Worm (Caenorhabditis elegans) whole organism, young adult: ENCODE data around the gene F20A1.2.

Source experiments
- F10E7.11 ChIP-seq: sonication (generic microtip); optimal IDR thresholded peaks from 2 replicates; lab custom pipeline; 2017; ENCODE audit warnings: mild to moderate bottlenecking, missing genetic modification characterization, moderate library complexity, missing compliant biosample characterization
- F23B12.7 ChIP-seq: sonication (generic microtip); optimal IDR thresholded peaks from 2 replicates; lab custom pipeline; 2017; ENCODE audit warnings: missing genetic modification characterization, mild to moderate bottlenecking, missing compliant biosample characterization, antibody characterized with exemption, moderate library complexity; ENCODE audit not compliant: insufficient read depth
- F33H1.4 ChIP-seq: fragments of 200-800 bp; sonication (Bioruptor generic); IDR thresholded peaks from 2 replicates; pipeline ENCODE4 v1.3.6; 2022; ENCODE audit warnings: missing genetic modification reagents, missing genetic modification characterization, missing compliant biosample characterization
- F52B5.7 ChIP-seq: sonication (generic microtip); optimal IDR thresholded peaks from 2 replicates; lab custom pipeline; 2016; ENCODE audit warnings: mild to moderate bottlenecking, missing genetic modification characterization, missing compliant biosample characterization
- T26A5.8 ChIP-seq: sonication (generic microtip); optimal IDR thresholded peaks from 2 replicates; lab custom pipeline; 2016; ENCODE audit warnings: missing genetic modification characterization, missing compliant biosample characterization
- Y53G8AR.9 ChIP-seq: fragments of 200-800 bp; sonication (Bioruptor generic); conservative IDR thresholded peaks from 2 replicates; pipeline ENCODE4 v1.3.6; 2022; ENCODE audit warnings: missing genetic modification reagents, missing genetic modification characterization, missing compliant biosample characterization
- Y67H2A.10 ChIP-seq: fragments of 200-800 bp; sonication (Bioruptor generic); conservative IDR thresholded peaks from 2 replicates; pipeline ENCODE4 v1.3.6; 2022; ENCODE audit warnings: missing genetic modification reagents, missing genetic modification characterization, missing compliant biosample characterization
- ZK185.1 ChIP-seq: sonication (generic microtip); optimal IDR thresholded peaks from 2 replicates; lab custom pipeline; 2016; ENCODE audit warnings: mild to moderate bottlenecking, missing genetic modification characterization, missing compliant biosample characterization; ENCODE audit not compliant: poor library complexity, severe bottlenecking
- ama-1 ChIP-seq, 3 experiments: fragments of 150-350 bp in 1 of 3; sonication (generic microtip) in 2 of 3; optimal IDR thresholded peaks; 2 replicates each; lab custom pipeline; 2014 to 2018; ENCODE audit warnings: missing biosample characterization in 2 of 3, missing genetic modification characterization in 2 of 3, missing genetic modification reagents in 2 of 3
- aptf-2 ChIP-seq: fragments of 200-800 bp; sonication (Bioruptor generic); conservative IDR thresholded peaks from 2 replicates; pipeline ENCODE4 v1.3.6; 2022; ENCODE audit warnings: missing genetic modification reagents, missing genetic modification characterization, missing compliant biosample characterization
- aptf-3 ChIP-seq: fragments of 200-800 bp; sonication (Bioruptor generic); IDR thresholded peaks from 2 replicates; pipeline ENCODE4 v1.3.6; 2022; ENCODE audit warnings: missing genetic modification characterization, missing compliant biosample characterization
- athp-1 ChIP-seq: sonication (generic microtip); optimal IDR thresholded peaks from 2 replicates; lab custom pipeline; 2017; ENCODE audit warnings: mild to moderate bottlenecking, missing genetic modification characterization, missing compliant biosample characterization
- attf-5 ChIP-seq: fragments of 200-800 bp; sonication (Bioruptor generic); optimal IDR thresholded peaks from 2 replicates; lab custom pipeline; 2018; ENCODE audit warnings: mild to moderate bottlenecking, missing genetic modification characterization, missing compliant biosample characterization
- bed-1 ChIP-seq: fragments of 200-800 bp; sonication (Bioruptor generic); IDR thresholded peaks from 2 replicates; pipeline ENCODE4 v1.3.6; 2022; ENCODE audit warnings: missing genetic modification reagents, missing genetic modification characterization, missing compliant biosample characterization
- cebp-1 ChIP-seq, 2 experiments: fragments of 200-800 bp in 1 of 2; sonication (Bioruptor generic) in 1 of 2; sonication (generic microtip) in 1 of 2; IDR thresholded peaks in 1 of 2; optimal IDR thresholded peaks in 1 of 2; 2 replicates each; pipeline versions ENCODE4 v1.3.6 to Lab custom; 2017 to 2022; ENCODE audit warnings: missing compliant biosample characterization in 2 of 2, missing genetic modification characterization in 2 of 2, mild to moderate bottlenecking in 1 of 2, missing genetic modification reagents in 1 of 2, moderate library complexity in 1 of 2
- egl-18 ChIP-seq: fragments of 200-800 bp; sonication (Bioruptor generic); IDR thresholded peaks from 2 replicates; pipeline ENCODE4 v1.3.6; 2022; ENCODE audit warnings: missing genetic modification reagents, missing genetic modification characterization, missing compliant biosample characterization
- egl-44 ChIP-seq: fragments of 200-800 bp; sonication (Bioruptor generic); IDR thresholded peaks from 2 replicates; pipeline ENCODE4 v1.3.6; 2022; ENCODE audit warnings: missing genetic modification reagents, missing genetic modification characterization, missing compliant biosample characterization
- him-1 ChIP-seq: sonication (generic microtip); optimal IDR thresholded peaks from 2 replicates; lab custom pipeline; 2016; ENCODE audit warnings: missing genotype, missing genetic modification reagents, missing genetic modification characterization, missing compliant biosample characterization
- hlh-12 ChIP-seq: sonication (generic microtip); optimal IDR thresholded peaks from 2 replicates; lab custom pipeline; 2016; ENCODE audit warnings: missing genetic modification characterization, missing compliant biosample characterization
- hmg-1.2 ChIP-seq: fragments of 200-800 bp; sonication (Bioruptor generic); IDR thresholded peaks from 2 replicates; pipeline ENCODE4 v1.3.6; 2022; ENCODE audit warnings: missing genetic modification reagents, missing genetic modification characterization, missing compliant biosample characterization
- let-526 ChIP-seq: fragments of 200-800 bp; sonication (Bioruptor generic); IDR thresholded peaks from 2 replicates; pipeline ENCODE4 v1.3.6; 2022; ENCODE audit warnings: missing genetic modification reagents, missing genetic modification characterization, missing compliant biosample characterization
- lin-40 ChIP-seq: sonication (generic microtip); optimal IDR thresholded peaks from 2 replicates; lab custom pipeline; 2016; ENCODE audit warnings: missing genetic modification characterization, mild to moderate bottlenecking, missing compliant biosample characterization, missing genotype, missing genetic modification reagents
- lin-54 ChIP-seq: fragments of 200-800 bp; sonication (Bioruptor generic); optimal IDR thresholded peaks from 2 replicates; lab custom pipeline; 2018; ENCODE audit warnings: mild to moderate bottlenecking, missing genetic modification characterization, missing compliant biosample characterization
- mes-4 ChIP-seq: sonication (generic microtip); optimal IDR thresholded peaks from 2 replicates; lab custom pipeline; 2016; ENCODE audit warnings: missing genotype, missing genetic modification characterization, missing compliant biosample characterization
- nfya-1 ChIP-seq: sonication (generic microtip); optimal IDR thresholded peaks from 2 replicates; lab custom pipeline; 2017; ENCODE audit warnings: antibody characterized with exemption, missing compliant biosample characterization, missing genetic modification characterization, borderline replicate concordance; ENCODE audit not compliant: insufficient read depth
- nfya-2 ChIP-seq: fragments of 200-800 bp; sonication (Bioruptor generic); IDR thresholded peaks from 2 replicates; pipeline ENCODE4 v1.3.6; 2022; ENCODE audit warnings: missing genetic modification reagents, missing genetic modification characterization, missing compliant biosample characterization
- nhr-179 ChIP-seq: sonication (generic microtip); optimal IDR thresholded peaks from 2 replicates; lab custom pipeline; 2016; ENCODE audit warnings: mild to moderate bottlenecking, missing genetic modification characterization, missing compliant biosample characterization
- nhr-80 ChIP-seq: sonication (generic microtip); optimal IDR thresholded peaks from 2 replicates; lab custom pipeline; 2016; ENCODE audit warnings: missing genetic modification characterization, missing compliant biosample characterization
- nhr-90 ChIP-seq: sonication (generic microtip); optimal IDR thresholded peaks from 2 replicates; lab custom pipeline; 2016; ENCODE audit warnings: missing genotype, mild to moderate bottlenecking, missing genetic modification characterization, missing compliant biosample characterization
- pha-4 ChIP-seq: fragments of 150-350 bp; sonication (generic microtip); optimal IDR thresholded peaks from 2 replicates; lab custom pipeline; 2014; ENCODE audit warnings: missing biosample characterization, missing genetic modification reagents, missing genetic modification characterization
- sea-2 ChIP-seq: fragments of 200-800 bp; sonication (Bioruptor generic); IDR thresholded peaks from 2 replicates; pipeline ENCODE4 v1.3.6; 2022; ENCODE audit warnings: missing genetic modification characterization, missing compliant biosample characterization
- snpc-4 ChIP-seq, 5 experiments: fragments of 150-350 bp in 1 of 5; sonication (generic microtip) in 4 of 5; optimal IDR thresholded peaks; 2 replicates each; lab custom pipeline; 2014 to 2018; ENCODE audit warnings: missing genetic modification characterization in 5 of 5, missing biosample characterization in 3 of 5, antibody characterized with exemption in 2 of 5, mild to moderate bottlenecking in 2 of 5, missing compliant biosample characterization in 2 of 5, missing genotype in 2 of 5, moderate library complexity in 2 of 5, missing genetic modification reagents in 1 of 5
- somi-1 ChIP-seq: fragments of 200-800 bp; sonication (Bioruptor generic); optimal IDR thresholded peaks from 2 replicates; lab custom pipeline; 2018; ENCODE audit warnings: mild to moderate bottlenecking, missing genetic modification characterization, missing compliant biosample characterization
- tbp1 ChIP-seq: fragments of 200-800 bp; sonication (Bioruptor generic); optimal IDR thresholded peaks from 2 replicates; lab custom pipeline; 2018; ENCODE audit warnings: mild to moderate bottlenecking, missing genetic modification characterization, missing compliant biosample characterization
- ztf-25 ChIP-seq: fragments of 200-800 bp; sonication (Bioruptor generic); IDR thresholded peaks from 2 replicates; pipeline ENCODE4 v1.3.6; 2022; ENCODE audit warnings: missing genetic modification reagents, missing genetic modification characterization, missing compliant biosample characterization
- ztf-28 ChIP-seq: fragments of 200-800 bp; sonication (Bioruptor generic); IDR thresholded peaks from 2 replicates; pipeline ENCODE4 v1.3.6; 2022; ENCODE audit warnings: missing genetic modification reagents, missing genetic modification characterization, missing compliant biosample characterization
- ztf-3 ChIP-seq: fragments of 200-800 bp; sonication (Bioruptor generic); optimal IDR thresholded peaks from 2 replicates; lab custom pipeline; 2018; ENCODE audit warnings: mild to moderate bottlenecking, missing genetic modification characterization, missing compliant biosample characterization
- ztf-6 ChIP-seq: fragments of 200-800 bp; sonication (Bioruptor generic); IDR thresholded peaks from 2 replicates; pipeline ENCODE4 v1.3.6; 2022; ENCODE audit warnings: missing genetic modification reagents, missing genetic modification characterization, missing compliant biosample characterization

F20A1.2 gene

ce11 chrV:7085518-7086104 lies 39.5 kb downstream of the F20A1.2 start, which contains the start of gene VC5.2:
VC5.2 (plus strand) TSS chrV:7085956.
- no peak for TF ChIP-seq bed-1 (GFP tag; lab: Robert Waterston, UW)
- no peak for TF ChIP-seq F52B5.7
- no peak for TF ChIP-seq snpc-4 (GFP tag; optimal IDR thresholded peaks at IDR 0.05; lab: Kevin White, UChicago)
- no peak for TF ChIP-seq snpc-4 (tag; optimal IDR thresholded peaks at IDR 0.05; lab: Kevin White, UChicago)
- TF ChIP-seq F23B12.7 (tag; lab: Kevin White, UChicago): no peak
- TF ChIP-seq ztf-28 (GFP tag; lab: Robert Waterston, UW): no peak
- no peak for TF ChIP-seq mes-4 (tag; lab: Kevin White, UChicago)
- no peak for TF ChIP-seq Y53G8AR.9
- TF ChIP-seq hmg-1.2 (GFP tag; lab: Robert Waterston, UW): no peak
- TF ChIP-seq F33H1.4 (GFP tag; lab: Robert Waterston, UW): no peak
- TF ChIP-seq F10E7.11 (tag; lab: Kevin White, UChicago): no peak
- no peak for TF ChIP-seq sea-2 (GFP tag; lab: Robert Waterston, UW)
- TF ChIP-seq ama-1 (optimal IDR thresholded peaks at IDR 0.05; lab: Kevin White, UChicago): no peak
- no peak for TF ChIP-seq ama-1 (GFP tag; optimal IDR thresholded peaks at IDR 0.05; lab: Kevin White, UChicago)
- no peak for TF ChIP-seq ztf-25 (GFP tag; lab: Robert Waterston, UW)
- TF ChIP-seq T26A5.8: no peak
- no peak for TF ChIP-seq nfya-1 (tag; lab: Kevin White, UChicago)

- TF ChIP-seq nfya-2: no peak
- no peak for TF ChIP-seq nhr-90
- TF ChIP-seq ZK185.1 (tag; lab: Kevin White, UChicago): no peak
- no peak for TF ChIP-seq nhr-179 (tag; lab: Kevin White, UChicago)
- TF ChIP-seq somi-1 (GFP tag; lab: Kevin White, UChicago): no peak
- no peak for TF ChIP-seq tbp1 (GFP tag; lab: Kevin White, UChicago)
These were observed 41.2 kb downstream of the F20A1.2 start for ce11 chrV:7087340-7087739.

ce11 chrV:7089217-7089616 lies 43.1 kb downstream of the F20A1.2 start:
- TF ChIP-seq lin-40 (peak; percentile 28), somi-1 (GFP tag; lab: Kevin White, UChicago) (peak; percentile 70), athp-1 (tag; lab: Kevin White, UChicago) (no peak), cebp-1 (GFP tag; IDR thresholded peaks at IDR 0.05; lab: Robert Waterston, UW) (no peak), cebp-1 (tag; optimal IDR thresholded peaks at IDR 0.05; lab: Kevin White, UChicago) (peak; percentile 16), ztf-6 (GFP tag; lab: Robert Waterston, UW) (no peak)

ce11 chrV:7091287-7091686 lies 45.2 kb downstream of the F20A1.2 start, which contains the start of gene nhr-286:
nhr-286 (minus strand) TSS chrV:7091610.
- TF ChIP-seq Y67H2A.10 (GFP tag; lab: Robert Waterston, UW) (no peak), let-526 (GFP tag; lab: Robert Waterston, UW) (no peak), ama-1 (optimal IDR thresholded peaks at IDR 0.05; lab: Kevin White, UChicago) (peak; percentile 43), ama-1 (GFP tag; optimal IDR thresholded peaks at IDR 0.05; lab: Kevin White, UChicago) (no peak), attf-5 (GFP tag; lab: Kevin White, UChicago) (no peak), egl-44 (GFP tag; lab: Robert Waterston, UW) (no peak), aptf-2 (GFP tag; lab: Robert Waterston, UW) (no peak), tbp1 (GFP tag; lab: Kevin White, UChicago) (no peak), him-1 (no peak), hlh-12 (tag; lab: Kevin White, UChicago) (no peak), egl-18 (GFP tag; lab: Robert Waterston, UW) (0 out of 2 replicates have a peak, but pooled peaks have one; percentile 30), ztf-3 (GFP tag; lab: Kevin White, UChicago) (no peak), nhr-80 (no peak), aptf-3 (no peak), Y53G8AR.9 (0 out of 2 replicates have a peak, but pooled peaks have one; percentile 31), lin-54 (GFP tag; lab: Kevin White, UChicago) (no peak), pha-4 (no peak)
